Worm (Caenorhabditis elegans): Measurements from ENCODE around the gene F22F7.2.

- TF ChIP-seq klf-2 (GFP tag; conservative IDR thresholded peaks at IDR 0.05) = no peak
- no peak for TF ChIP-seq ref-1 (GFP tag; conservative IDR thresholded peaks at IDR 0.05)
- no peak for TF ChIP-seq ztf-23 (GFP tag; IDR thresholded peaks at IDR 0.05)
- TF ChIP-seq flt-1 (GFP tag; IDR thresholded peaks at IDR 0.05) = no peak
- TF ChIP-seq T22C8.4 (GFP tag; IDR thresholded peaks at IDR 0.05) = no peak
- TF ChIP-seq med-1 (GFP tag; optimal IDR thresholded peaks at IDR 0.05; ENCODE audit: insufficient read depth) = no peak
Observed at ce11 chrV:2105976-2106375, 16.6 kb upstream of the F22F7.2 start, which contains the start of gene F22F7.4.

All from whole organism, midembryonic.